Worm (Caenorhabditis elegans): Measurements from ENCODE around the gene C54E10.11.

C54E10.11 gene

ce11 chrV:18782747-18783146 is 19.2 kb downstream of the C54E10.11 start (continued):
- TF ChIP-seq daf-16 (GFP tag; optimal IDR thresholded peaks at IDR 0.05) (peak in 1 of 2 experiments; percentile 8), daf-16 (tag; optimal IDR thresholded peaks at IDR 0.05) (peak; percentile 57), pqm-1 (tag; optimal IDR thresholded peaks at IDR 0.05) (peak; percentile 58), ZK546.5 (tag; optimal IDR thresholded peaks at IDR 0.05) (no peak), nhr-28 (tag; optimal IDR thresholded peaks at IDR 0.05) (peak; percentile 71)

- TF ChIP-seq lin-38 (GFP tag; IDR thresholded peaks at IDR 0.05), result 0 out of 2 replicates have a peak, but pooled peaks have one; percentile 12
- TF ChIP-seq lim-7 (GFP tag; IDR thresholded peaks at IDR 0.05), result no peak
- TF ChIP-seq tra-1 (GFP tag; IDR thresholded peaks at IDR 0.05), result 0 out of 2 replicates have a peak, but pooled peaks have one; percentile 15
- TF ChIP-seq lir-3 (tag; optimal IDR thresholded peaks at IDR 0.05), result no peak
- 0 out of 2 replicates have a peak, but pooled peaks have one; percentile 17 for TF ChIP-seq egl-43 (GFP tag; IDR thresholded peaks at IDR 0.05)
- 0 out of 2 replicates have a peak, but pooled peaks have one; percentile 31 for TF ChIP-seq pha-4 (GFP tag; IDR thresholded peaks at IDR 0.05)
- no peak for TF ChIP-seq pha-4 (tag; optimal IDR thresholded peaks at IDR 0.05)
- peak; percentile 49 for TF ChIP-seq lin-13 (GFP tag; optimal IDR thresholded peaks at IDR 0.05)
- peak in 1 of 2 experiments; percentile 41 for TF ChIP-seq unc-62 (GFP tag; optimal IDR thresholded peaks at IDR 0.05 in 1 of 2)
- TF ChIP-seq unc-62 (tag; optimal IDR thresholded peaks at IDR 0.05), result no peak
Observed at ce11 chrV:18780605-18781004, 21.4 kb downstream of the C54E10.11 start.

ce11 chrV:18776245-18776737 is 25.7 kb downstream of the C54E10.11 start, which contains the start of gene Y17D7B.4:
TSS of gene Y17D7B.4 (minus strand) at chrV:18776687.
- TF ChIP-seq nhr-42 (GFP tag; IDR thresholded peaks at IDR 0.05), result 0 out of 2 replicates have a peak, but pooled peaks have one; percentile 51
- TF ChIP-seq ZK337.2 (GFP tag; IDR thresholded peaks at IDR 0.05), result no peak
- peak; percentile 57 for TF ChIP-seq duxl-1 (tag; optimal IDR thresholded peaks at IDR 0.05; ENCODE audit: poor library complexity)
- no peak for TF ChIP-seq daf-8 (GFP tag; IDR thresholded peaks at IDR 0.05)
- peak in 1 of 2 experiments; percentile 66 for TF ChIP-seq unc-62 (GFP tag; optimal IDR thresholded peaks at IDR 0.05 in 1 of 2)
- no peak for TF ChIP-seq unc-62 (tag; optimal IDR thresholded peaks at IDR 0.05)
- TF ChIP-seq Y48G9A.11 (GFP tag; IDR thresholded peaks at IDR 0.05), result 0 out of 2 replicates have a peak, but pooled peaks have one; percentile 9
- TF ChIP-seq aha-1 (tag), result peak; percentile 95

- TF ChIP-seq nhr-41 (GFP tag; IDR thresholded peaks at IDR 0.05) (no peak), mep-1 (tag; optimal IDR thresholded peaks at IDR 0.05) (no peak), pqm-1 (tag; optimal IDR thresholded peaks at IDR 0.05) (no peak), unc-62 (GFP tag; optimal IDR thresholded peaks at IDR 0.05 in 1 of 2) (no peak), unc-62 (tag; optimal IDR thresholded peaks at IDR 0.05) (no peak)
Observed at ce11 chrV:18772761-18773160, 29.2 kb downstream of the C54E10.11 start, which contains the start of gene clec-257. TSS of gene clec-257 (plus strand) at chrV:18773061.

ce11 chrV:18771804-18772386 is 30.1 kb downstream of the C54E10.11 start:
- TF ChIP-seq jun-1 (tag; optimal IDR thresholded peaks at IDR 0.05), result no peak
- peak in 1 of 2 experiments; percentile 90 for TF ChIP-seq unc-62 (GFP tag; optimal IDR thresholded peaks at IDR 0.05 in 1 of 2)
- no peak for TF ChIP-seq unc-62 (tag; optimal IDR thresholded peaks at IDR 0.05)
- no peak for TF ChIP-seq snpc-1.2 (GFP tag; IDR thresholded peaks at IDR 0.05)
- TF ChIP-seq aha-1 (tag), result peak; percentile 91

ce11 chrV:18771390-18771789 is 30.6 kb downstream of the C54E10.11 start, which contains the start of gene clec-256:
TSS of gene clec-256 (plus strand) at chrV:18771690.
- TF ChIP-seq pqm-1 (tag; optimal IDR thresholded peaks at IDR 0.05) (no peak), R02D3.7 (tag; optimal IDR thresholded peaks at IDR 0.05) (no peak), lin-39 (tag; optimal IDR thresholded peaks at IDR 0.05) (no peak), nhr-25 (tag; optimal IDR thresholded peaks at IDR 0.05; ENCODE audit: borderline replicate concordance, insufficient read depth) (no peak), nhr-76 (tag; optimal IDR thresholded peaks at IDR 0.05) (no peak), snpc-4 (tag; optimal IDR thresholded peaks at IDR 0.05) (no peak)
